Worm (Caenorhabditis elegans): ENCODE data around the gene F48E3.2.

The F48E3.2 gene

ce11 chrX:7493020-7493419 is at the start of gene F48E3.2:
F48E3.2 (minus strand) TSS chrX:7493120.
- no peak for TF ChIP-seq snpc-4 (tag; optimal IDR thresholded peaks at IDR 0.05)
- no peak for TF ChIP-seq ceh-16 (tag; optimal IDR thresholded peaks at IDR 0.05)
- no peak for TF ChIP-seq ZK546.5 (tag; optimal IDR thresholded peaks at IDR 0.05)
- TF ChIP-seq nhr-21 (tag; optimal IDR thresholded peaks at IDR 0.05), result no peak

- TF ChIP-seq nhr-21 (tag; optimal IDR thresholded peaks at IDR 0.05) (no peak), sma-9 (GFP tag; optimal IDR thresholded peaks at IDR 0.05) (no peak), sma-9 (tag; optimal IDR thresholded peaks at IDR 0.05) (no peak), mab-5 (tag; optimal IDR thresholded peaks at IDR 0.05) (no peak), fos-1 (tag; optimal IDR thresholded peaks at IDR 0.05) (no peak), nhr-129 (tag; optimal IDR thresholded peaks at IDR 0.05) (no peak), snpc-4 (tag; optimal IDR thresholded peaks at IDR 0.05) (no peak), lin-11 (tag; optimal IDR thresholded peaks at IDR 0.05) (no peak)
These were observed 48.2 kb upstream of the F48E3.2 start for ce11 chrX:7541078-7541477.

ce11 chrX:7540033-7540432 is 47.1 kb upstream of the F48E3.2 start, which contains the start of gene glb-16:
glb-16 (minus strand) TSS chrX:7540133.
- TF ChIP-seq lin-39 (tag; optimal IDR thresholded peaks at IDR 0.05) (no peak), nhr-237 (tag; optimal IDR thresholded peaks at IDR 0.05) (no peak), dmd-4 (tag; optimal IDR thresholded peaks at IDR 0.05) (no peak)

- TF ChIP-seq nhr-21 (tag; optimal IDR thresholded peaks at IDR 0.05) (peak; percentile 35), elt-1 (tag; optimal IDR thresholded peaks at IDR 0.05) (peak; percentile 65), mab-5 (tag; optimal IDR thresholded peaks at IDR 0.05) (no peak), nhr-6 (tag; optimal IDR thresholded peaks at IDR 0.05) (no peak), sma-9 (GFP tag; optimal IDR thresholded peaks at IDR 0.05) (peak; percentile 4), sma-9 (tag; optimal IDR thresholded peaks at IDR 0.05) (no peak)
These were observed 44.9 kb upstream of the F48E3.2 start, which contains the start of gene dpy-7 for ce11 chrX:7537742-7538268. dpy-7 (minus strand) TSS chrX:7537792.

- TF ChIP-seq elt-3 (tag; optimal IDR thresholded peaks at IDR 0.05) (no peak), ama-1 (optimal IDR thresholded peaks at IDR 0.05) (no peak), ceh-82 (tag; optimal IDR thresholded peaks at IDR 0.05) (no peak), ZK546.5 (tag; optimal IDR thresholded peaks at IDR 0.05) (no peak), lin-11 (tag; optimal IDR thresholded peaks at IDR 0.05) (no peak), fos-1 (tag; optimal IDR thresholded peaks at IDR 0.05) (no peak), zag-1 (tag; optimal IDR thresholded peaks at IDR 0.05) (no peak), mbf-1 (tag; optimal IDR thresholded peaks at IDR 0.05) (no peak), peb-1 (tag; optimal IDR thresholded peaks at IDR 0.05) (no peak), blmp-1 (tag; optimal IDR thresholded peaks at IDR 0.05; ENCODE audit: insufficient read depth) (no peak), skn-1 (tag; optimal IDR thresholded peaks at IDR 0.05) (no peak), egl-27 (tag; optimal IDR thresholded peaks at IDR 0.05) (no peak), lin-39 (tag; optimal IDR thresholded peaks at IDR 0.05) (no peak)
These were observed 43.9 kb upstream of the F48E3.2 start for ce11 chrX:7536869-7537268.

- TF ChIP-seq nhr-25 (tag; optimal IDR thresholded peaks at IDR 0.05), result no peak
- no peak for TF ChIP-seq skn-1 (tag; optimal IDR thresholded peaks at IDR 0.05)
- no peak for TF ChIP-seq lin-39 (tag; optimal IDR thresholded peaks at IDR 0.05)
- no peak for TF ChIP-seq dmd-4 (tag; optimal IDR thresholded peaks at IDR 0.05)
- TF ChIP-seq zag-1 (tag; optimal IDR thresholded peaks at IDR 0.05), result no peak
- no peak for TF ChIP-seq alr-1 (tag; optimal IDR thresholded peaks at IDR 0.05)
- no peak for TF ChIP-seq ztf-4 (tag; optimal IDR thresholded peaks at IDR 0.05)
- no peak for TF ChIP-seq ama-1 (optimal IDR thresholded peaks at IDR 0.05)
- TF ChIP-seq F13H6.1 (tag; optimal IDR thresholded peaks at IDR 0.05), result no peak
- TF ChIP-seq aly-2 (tag; optimal IDR thresholded peaks at IDR 0.05), result no peak
- TF ChIP-seq nhr-10 (tag; optimal IDR thresholded peaks at IDR 0.05), result no peak
- TF ChIP-seq crh-2 (tag; optimal IDR thresholded peaks at IDR 0.05), result no peak
- TF ChIP-seq egl-27 (tag; optimal IDR thresholded peaks at IDR 0.05), result no peak
- TF ChIP-seq nhr-237 (tag; optimal IDR thresholded peaks at IDR 0.05), result no peak
These were observed 41.5 kb upstream of the F48E3.2 start for ce11 chrX:7534454-7534853.

- TF ChIP-seq nhr-129 (tag; optimal IDR thresholded peaks at IDR 0.05) (no peak), lsy-2 (tag; optimal IDR thresholded peaks at IDR 0.05) (no peak), nhr-12 (tag; optimal IDR thresholded peaks at IDR 0.05) (no peak), zag-1 (tag; optimal IDR thresholded peaks at IDR 0.05) (no peak), F13H6.1 (tag; optimal IDR thresholded peaks at IDR 0.05) (no peak), Y55F3AM.14 (GFP tag; optimal IDR thresholded peaks at IDR 0.05) (no peak), ceh-16 (tag; optimal IDR thresholded peaks at IDR 0.05) (no peak), C34F6.9 (tag; optimal IDR thresholded peaks at IDR 0.05) (no peak), nhr-6 (tag; optimal IDR thresholded peaks at IDR 0.05) (no peak), unc-55 (GFP tag; optimal IDR thresholded peaks at IDR 0.05) (no peak), nhr-23 (tag; optimal IDR thresholded peaks at IDR 0.05) (no peak), dmd-4 (tag; optimal IDR thresholded peaks at IDR 0.05) (no peak), nhr-10 (tag; optimal IDR thresholded peaks at IDR 0.05) (no peak)
These were observed 39.7 kb upstream of the F48E3.2 start, which contains the start of gene ceh-14 for ce11 chrX:7532632-7533031. ceh-14 (minus strand) TSS chrX:7532732.
